Fruit fly (Drosophila melanogaster): ENCODE results near the gene CG12948.
A peak's percentile ranks its signal among the peaks of the same experiment; 100 is the strongest.

dm6 chr3R:9793018-9793417 lies 45.5 kb upstream of the CG12948 start, which contains the start of gene CG8516:
- TF ChIP-seq Dfd (GFP tag; optimal IDR thresholded peaks at IDR 0.05) = no peak
- TF ChIP-seq Abd-B (GFP tag; optimal IDR thresholded peaks at IDR 0.05) = no peak
- no peak for TF ChIP-seq pan (optimal IDR thresholded peaks at IDR 0.05)
- no peak for TF ChIP-seq ey (GFP tag; optimal IDR thresholded peaks at IDR 0.05)
- no peak for TF ChIP-seq br (GFP tag; optimal IDR thresholded peaks at IDR 0.05)
- TF ChIP-seq usp (GFP tag; optimal IDR thresholded peaks at IDR 0.05) = no peak
- no peak for TF ChIP-seq CrebA (GFP tag; optimal IDR thresholded peaks at IDR 0.05; ENCODE audit: borderline replicate concordance)
- peak; percentile 29 for TF ChIP-seq h (GFP tag; optimal IDR thresholded peaks at IDR 0.05)
- TF ChIP-seq lola (GFP tag; optimal IDR thresholded peaks at IDR 0.05) = no peak
- TF ChIP-seq psq (GFP tag; optimal IDR thresholded peaks at IDR 0.05) = no peak
- no peak for TF ChIP-seq rgr (GFP tag; optimal IDR thresholded peaks at IDR 0.05)
